Fruit fly (Drosophila melanogaster) whole organism, pupa: ENCODE data around the gene viaf.
A peak's percentile ranks its signal among the peaks of the same experiment; 100 is the strongest.

ENCODE experiments used
- CG10348 ChIP-seq: fragments of 200-800 bp; sonication (Bioruptor generic); IDR thresholded peaks from 2 replicates; pipeline ENCODE4 v1.3.6; 2022; ENCODE audit warnings: missing biosample characterization, missing genetic modification characterization
- CG12605 ChIP-seq: fragments of 200-800 bp; sonication (Bioruptor generic); IDR thresholded peaks from 2 replicates; pipeline ENCODE4 v1.3.6; 2022; ENCODE audit warnings: missing biosample characterization, missing genetic modification characterization
- CG13204 ChIP-seq: fragments of 200-800 bp; sonication (Bioruptor generic); optimal IDR thresholded peaks from 2 replicates; lab custom pipeline; 2018; ENCODE audit warnings: missing biosample characterization, mild to moderate bottlenecking, missing genetic modification characterization, moderate library complexity
- CG14655 ChIP-seq: fragments of 200-800 bp; sonication (Bioruptor generic); optimal IDR thresholded peaks from 3 replicates; lab custom pipeline; 2017; ENCODE audit warnings: mild to moderate bottlenecking, missing biosample characterization, missing genetic modification reagents, missing genetic modification characterization
- CG15710 ChIP-seq: fragments of 200-800 bp; sonication (Bioruptor generic); optimal IDR thresholded peaks from 2 replicates; lab custom pipeline; 2018; ENCODE audit warnings: missing biosample characterization, mild to moderate bottlenecking, missing genetic modification characterization, moderate library complexity
- CG17806 ChIP-seq: fragments of 200-800 bp; sonication (Bioruptor generic); optimal IDR thresholded peaks from 2 replicates; lab custom pipeline; 2018; ENCODE audit warnings: missing biosample characterization, mild to moderate bottlenecking, missing genetic modification characterization, moderate library complexity
- CG32121 ChIP-seq: fragments of 200-800 bp; sonication (Bioruptor generic); IDR thresholded peaks from 2 replicates; pipeline ENCODE4 v1.3.6; 2022; ENCODE audit warnings: missing biosample characterization, missing genetic modification characterization
- CG34367 ChIP-seq: fragments of 200-800 bp; sonication (Bioruptor generic); optimal IDR thresholded peaks from 2 replicates; lab custom pipeline; 2018; ENCODE audit warnings: missing biosample characterization, mild to moderate bottlenecking, missing genetic modification characterization
- CG4496 ChIP-seq: fragments of 200-800 bp; sonication (Bioruptor generic); IDR thresholded peaks from 3 replicates; pipeline ENCODE4 v1.3.6; 2022; ENCODE audit warnings: missing biosample characterization, missing genetic modification characterization
- CG8159 ChIP-seq: fragments of 200-800 bp; sonication (Bioruptor generic); optimal IDR thresholded peaks from 3 replicates; lab custom pipeline; 2018; ENCODE audit warnings: missing biosample characterization, mild to moderate bottlenecking, missing genetic modification characterization, moderate library complexity
- CG8301 ChIP-seq: fragments of 200-800 bp; sonication (Bioruptor generic); optimal IDR thresholded peaks from 2 replicates; lab custom pipeline; 2018; ENCODE audit warnings: missing biosample characterization, mild to moderate bottlenecking, missing genetic modification characterization
- CG9948 ChIP-seq: fragments of 200-800 bp; sonication (Bioruptor generic); optimal IDR thresholded peaks from 2 replicates; lab custom pipeline; 2018; ENCODE audit warnings: missing biosample characterization, mild to moderate bottlenecking, missing genetic modification characterization, moderate library complexity
- D1 ChIP-seq: fragments of 200-800 bp; sonication (Bioruptor generic); optimal IDR thresholded peaks from 2 replicates; lab custom pipeline; 2018; ENCODE audit warnings: missing biosample characterization, mild to moderate bottlenecking, missing genetic modification characterization, moderate library complexity
- EcR ChIP-seq: fragments of 200-800 bp; sonication (Bioruptor generic); optimal IDR thresholded peaks from 3 replicates; lab custom pipeline; 2019; ENCODE audit warnings: missing biosample characterization, missing genetic modification characterization, mild to moderate bottlenecking, moderate library complexity, missing genetic modification reagents
- Ets98B ChIP-seq: fragments of 200-800 bp; sonication (Bioruptor generic); IDR thresholded peaks from 2 replicates; pipeline ENCODE4 v1.3.6; 2022; ENCODE audit warnings: missing biosample characterization, missing genetic modification characterization
- Pif1A ChIP-seq: fragments of 200-800 bp; sonication (Bioruptor generic); optimal IDR thresholded peaks from 3 replicates; lab custom pipeline; 2016; ENCODE audit warnings: missing biosample characterization, missing genetic modification characterization
- Pif1B ChIP-seq: fragments of 200-800 bp; sonication (Bioruptor generic); optimal IDR thresholded peaks from 3 replicates; lab custom pipeline; 2016; ENCODE audit warnings: missing biosample characterization, missing genetic modification characterization
- Snoo ChIP-seq: fragments of 200-800 bp; sonication (Bioruptor generic); optimal IDR thresholded peaks from 3 replicates; lab custom pipeline; 2017; ENCODE audit warnings: missing biosample characterization, mild to moderate bottlenecking, missing genetic modification characterization, inconsistent platforms
- fd96Ca ChIP-seq: fragments of 200-800 bp; sonication (Bioruptor generic); IDR thresholded peaks from 3 replicates; pipeline ENCODE4 v1.3.6; 2022; ENCODE audit warnings: missing biosample characterization, missing genetic modification characterization
- gl ChIP-seq: fragments of 200-800 bp; sonication (Bioruptor generic); optimal IDR thresholded peaks from 2 replicates; lab custom pipeline; 2018; ENCODE audit warnings: missing biosample characterization, mild to moderate bottlenecking, missing genetic modification characterization
- rn ChIP-seq: fragments of 200-800 bp; sonication (Bioruptor generic); IDR thresholded peaks from 2 replicates; pipeline ENCODE4 v1.3.6; 2022; ENCODE audit warnings: missing biosample characterization, missing genetic modification characterization

The viaf gene

DNA sequence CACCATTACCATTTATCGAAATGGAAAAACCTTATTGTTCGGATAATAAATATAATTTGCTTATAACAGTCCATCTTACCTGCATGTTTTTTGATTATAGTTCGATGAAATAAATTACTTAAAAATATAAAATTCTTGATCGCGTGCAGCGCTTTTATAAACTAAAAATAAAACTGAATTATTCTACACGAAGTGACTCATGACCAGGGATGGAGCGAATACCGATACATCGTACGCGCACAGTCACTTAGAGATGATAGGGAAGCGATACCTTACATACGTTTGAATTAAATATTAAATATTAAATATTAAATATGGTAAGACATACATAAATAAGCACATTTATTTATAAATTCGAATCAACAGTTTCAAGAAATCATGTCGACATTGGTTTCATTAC, at the start of gene viaf:
Gene viaf (minus strand): TSS at position 220 of the 400 bp plus-strand sequence.
- no peak for TF ChIP-seq CG13204 (GFP tag; lab: Kevin White, UChicago)
- no peak for TF ChIP-seq CG10348 (GFP tag; lab: Robert Waterston, UW)
- TF ChIP-seq Ets98B (GFP tag; lab: Robert Waterston, UW) = peak; percentile 45

DNA sequence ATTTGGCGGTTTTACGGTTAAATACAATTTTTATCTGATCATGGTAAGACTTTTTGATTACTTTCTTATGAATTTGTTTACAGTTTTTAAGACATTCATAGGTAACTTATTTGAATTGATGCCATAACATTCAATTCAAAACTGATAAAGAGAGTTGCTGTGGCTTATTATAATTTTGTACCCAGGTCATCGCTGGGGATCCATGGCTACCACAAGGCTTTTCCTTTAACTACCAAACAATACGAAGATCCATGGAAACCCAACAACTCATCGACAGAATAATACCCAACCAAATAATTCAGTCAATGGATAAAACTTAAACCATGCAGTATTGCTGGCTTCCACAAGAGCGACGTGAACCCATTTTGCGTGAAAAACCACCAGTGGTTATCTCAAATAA, 49.1 kb upstream of the viaf start, which contains the start of gene CG6793:
Gene CG6793 (plus strand): TSS at position 301 of the 400 bp plus-strand sequence.
- TF ChIP-seq CG9948 (no peak), CG17806 (no peak), Ets98B (GFP tag; lab: Robert Waterston, UW) (no peak), Pif1A (GFP tag; lab: Kevin White, UChicago) (no peak), CG8301 (no peak), CG12605 (GFP tag; lab: Robert Waterston, UW) (no peak), Snoo (tag; lab: Kevin White, UChicago) (no peak), fd96Ca (GFP tag; lab: Robert Waterston, UW) (no peak), D1 (tag; lab: Kevin White, UChicago) (no peak), CG34367 (tag; lab: Kevin White, UChicago) (no peak), CG13204 (GFP tag; lab: Kevin White, UChicago) (no peak), CG10348 (GFP tag; lab: Robert Waterston, UW) (no peak), CG4496 (GFP tag; lab: Robert Waterston, UW) (no peak), rn (GFP tag; lab: Robert Waterston, UW) (no peak), EcR (GFP tag; lab: Kevin White, UChicago) (no peak), gl (tag; lab: Kevin White, UChicago) (no peak), CG32121 (GFP tag; lab: Robert Waterston, UW) (no peak)

dm6 chr3L:12040313-12040924, 47.4 kb upstream of the viaf start:
- no peak for TF ChIP-seq CG17806
- no peak for TF ChIP-seq rn (GFP tag; lab: Robert Waterston, UW)
- no peak for TF ChIP-seq D1 (tag; lab: Kevin White, UChicago)
- TF ChIP-seq CG10348 (GFP tag; lab: Robert Waterston, UW) = no peak
- peak; percentile 28 for TF ChIP-seq Pif1A (GFP tag; lab: Kevin White, UChicago)
- TF ChIP-seq CG13204 (GFP tag; lab: Kevin White, UChicago) = peak; percentile 71
- TF ChIP-seq fd96Ca (GFP tag; lab: Robert Waterston, UW) = peak; percentile 18; the same call in 1 of the 3 replicates
- TF ChIP-seq CG9948 = no peak
- TF ChIP-seq CG34367 (tag; lab: Kevin White, UChicago) = no peak
- TF ChIP-seq EcR (GFP tag; lab: Kevin White, UChicago) = peak; percentile 96
- TF ChIP-seq CG14655 (GFP tag; lab: Kevin White, UChicago) = peak; percentile 22
- TF ChIP-seq CG4496 (GFP tag; lab: Robert Waterston, UW) = no peak; the same call in 2 of the 3 replicates
- TF ChIP-seq CG8159 (tag; lab: Kevin White, UChicago) = peak; percentile 15
- no peak for TF ChIP-seq CG12605 (GFP tag; lab: Robert Waterston, UW)
- no peak for TF ChIP-seq CG15710 (tag; lab: Kevin White, UChicago)
- TF ChIP-seq gl (tag; lab: Kevin White, UChicago) = peak; percentile 58
- TF ChIP-seq CG8301 = no peak
- no peak; the same call in 1 of the 2 replicates for TF ChIP-seq Ets98B (GFP tag; lab: Robert Waterston, UW)
- no peak for TF ChIP-seq Pif1B (GFP tag; lab: Kevin White, UChicago)
- TF ChIP-seq CG32121 (GFP tag; lab: Robert Waterston, UW) = 0 out of 2 replicates have a peak, but pooled peaks have one; percentile 33

DNA sequence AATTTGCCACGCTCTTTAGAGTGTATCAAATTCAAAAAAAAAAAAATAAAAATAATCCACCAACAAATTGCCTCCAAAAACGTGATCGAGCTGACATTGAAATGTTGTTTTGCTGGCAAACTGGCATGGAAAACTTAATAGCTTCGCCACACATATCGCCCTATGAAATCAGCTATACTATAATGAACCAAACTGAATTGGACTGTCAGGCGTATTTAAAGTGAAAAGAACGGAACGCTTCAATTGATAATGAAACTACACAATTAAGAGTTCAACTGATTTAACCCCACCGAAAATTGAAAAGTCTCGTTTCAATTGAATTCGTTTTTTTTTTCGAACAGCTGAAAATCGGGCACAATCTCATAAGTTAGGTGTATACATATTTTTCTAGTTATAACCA, 46.1 kb upstream of the viaf start:
- TF ChIP-seq CG34367 (tag; lab: Kevin White, UChicago) = no peak
- TF ChIP-seq Pif1B (GFP tag; lab: Kevin White, UChicago) = no peak
- no peak for TF ChIP-seq CG8159 (tag; lab: Kevin White, UChicago)
- no peak for TF ChIP-seq CG4496 (GFP tag; lab: Robert Waterston, UW)
- TF ChIP-seq CG32121 (GFP tag; lab: Robert Waterston, UW) = no peak

dm6 chr3L:12037449-12038163, 44.6 kb upstream of the viaf start:
- TF ChIP-seq CG17806 (peak; percentile 68), CG14655 (GFP tag; lab: Kevin White, UChicago) (peak; percentile 78), CG8301 (peak; percentile 51), gl (tag; lab: Kevin White, UChicago) (peak; percentile 1), CG4496 (GFP tag; lab: Robert Waterston, UW) (peak; percentile 40; the same call in 1 of the 3 replicates), CG12605 (GFP tag; lab: Robert Waterston, UW) (no peak), CG8159 (tag; lab: Kevin White, UChicago) (peak; percentile 73), CG13204 (GFP tag; lab: Kevin White, UChicago) (no peak), CG9948 (peak; percentile 35), Pif1A (GFP tag; lab: Kevin White, UChicago) (peak; percentile 32), CG15710 (tag; lab: Kevin White, UChicago) (peak; percentile 29), CG10348 (GFP tag; lab: Robert Waterston, UW) (no peak)
